Worm (Caenorhabditis elegans): Measurements from ENCODE around the gene M117.6.

DNA sequence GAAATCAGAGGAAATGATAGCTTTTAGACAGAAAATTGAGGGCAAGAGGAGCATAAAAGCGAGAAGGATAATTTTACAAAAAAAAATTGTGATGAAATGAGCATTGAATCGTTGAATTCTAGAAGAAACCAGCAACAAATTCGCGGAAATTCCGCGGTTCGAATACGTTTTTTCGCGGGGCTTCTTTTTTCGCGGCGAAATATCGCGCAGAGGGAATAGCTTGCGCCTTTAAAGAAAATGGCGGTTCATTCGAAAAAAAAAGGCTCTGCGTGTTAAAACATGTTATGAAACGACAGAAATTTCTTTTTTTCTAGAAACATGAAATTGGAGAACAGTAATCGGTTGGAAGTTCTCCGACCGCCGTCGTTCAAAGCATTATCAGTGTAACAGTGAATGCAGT lies 5.5 kb downstream of the M117.6 start:
- TF ChIP-seq B0310.2 (tag; optimal IDR thresholded peaks at IDR 0.05) (no peak), ama-1 (optimal IDR thresholded peaks at IDR 0.05) (no peak), ceh-36 (tag; optimal IDR thresholded peaks at IDR 0.05) (no peak), ets-7 (tag; optimal IDR thresholded peaks at IDR 0.05) (no peak), F13C5.2 (tag; optimal IDR thresholded peaks at IDR 0.05) (no peak)

All from whole organism, early embryonic.